Worm (Caenorhabditis elegans) whole organism, L4/young adult: ENCODE measurements around the gene ugt-33.

ENCODE experiments used
- W03F9.2 ChIP-seq: fragments of 150-350 bp; optimal IDR thresholded peaks from 2 replicates; lab custom pipeline; 2014; ENCODE audit warnings: missing biosample characterization, missing genetic modification characterization
- dao-5 ChIP-seq: sonication (generic microtip); optimal IDR thresholded peaks from 2 replicates; lab custom pipeline; 2016; ENCODE audit warnings: missing genotype, missing genetic modification characterization, moderate library complexity, missing compliant biosample characterization
- him-1 ChIP-seq: sonication (generic microtip); optimal IDR thresholded peaks from 2 replicates; lab custom pipeline; 2016; ENCODE audit warnings: missing genotype, missing genetic modification reagents, missing genetic modification characterization, missing compliant biosample characterization

DNA sequence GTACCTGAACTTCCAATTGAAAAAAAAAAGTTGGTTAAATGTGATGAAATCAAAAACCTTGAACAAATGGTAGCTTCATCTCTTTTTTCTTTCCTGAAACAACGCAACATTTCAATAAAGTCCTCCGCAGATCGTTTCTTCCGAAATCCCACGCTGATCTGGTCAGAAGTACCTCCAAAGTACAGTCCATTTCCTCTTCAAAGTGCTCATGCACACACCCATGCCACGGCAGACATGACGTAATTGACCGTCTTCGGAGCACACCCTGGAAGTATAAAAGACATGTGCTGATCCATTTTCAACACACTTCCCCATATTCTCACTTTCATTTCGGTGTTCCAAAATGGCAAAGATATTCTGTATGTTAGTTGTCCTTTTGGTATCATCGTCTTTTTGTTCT, 10.7 kb downstream of the ugt-33 start, which contains the start of gene C35A5.10:
- TF ChIP-seq W03F9.2 (no peak), dao-5 (tag; lab: Kevin White, UChicago) (no peak), him-1 (tag; lab: Kevin White, UChicago) (no peak)
